Worm (Caenorhabditis elegans) whole organism, early embryonic: ENCODE measurements around the gene hacl-1.
A peak's percentile ranks its signal among the peaks of the same experiment; 100 is the strongest.

ENCODE experiments used
- aly-1 ChIP-seq: sonication (generic microtip); optimal IDR thresholded peaks from 2 replicates; lab custom pipeline; 2016; ENCODE audit warnings: missing genetic modification characterization, missing compliant biosample characterization
- ama-1 ChIP-seq: fragments of 150-350 bp; optimal IDR thresholded peaks from 2 replicates; lab custom pipeline; 2014
- ceh-13 ChIP-seq: fragments of 200-800 bp; sonication (Bioruptor generic); optimal IDR thresholded peaks from 2 replicates; lab custom pipeline; 2018; ENCODE audit warnings: mild to moderate bottlenecking, missing genetic modification characterization, missing compliant biosample characterization
- ceh-36 ChIP-seq: sonication (generic microtip); optimal IDR thresholded peaks from 2 replicates; lab custom pipeline; 2016; ENCODE audit warnings: missing genetic modification characterization, inconsistent platforms, missing compliant biosample characterization
- ets-7 ChIP-seq: sonication (generic microtip); optimal IDR thresholded peaks from 2 replicates; lab custom pipeline; 2016; ENCODE audit warnings: missing genotype, missing genetic modification characterization, missing compliant biosample characterization
- hmbx-1 ChIP-seq: sonication (generic microtip); optimal IDR thresholded peaks from 2 replicates; lab custom pipeline; 2016; ENCODE audit warnings: mild to moderate bottlenecking, missing genetic modification characterization, missing compliant biosample characterization
- hmg-4 ChIP-seq: fragments of 200-800 bp; sonication (Bioruptor generic); optimal IDR thresholded peaks from 2 replicates; lab custom pipeline; 2018; ENCODE audit warnings: mild to moderate bottlenecking, missing genetic modification characterization, missing compliant biosample characterization
- hnd-1 ChIP-seq: sonication (generic microtip); optimal IDR thresholded peaks from 2 replicates; lab custom pipeline; 2016; ENCODE audit warnings: missing genetic modification characterization, missing compliant biosample characterization
- pes-1 ChIP-seq: fragments of 200-800 bp; sonication (Bioruptor generic); IDR thresholded peaks from 2 replicates; pipeline ENCODE4 v1.3.6; 2022; ENCODE audit warnings: missing genetic modification reagents, missing genetic modification characterization, missing compliant biosample characterization
- scrt-1 ChIP-seq: fragments of 200-800 bp; sonication (Bioruptor generic); IDR thresholded peaks from 2 replicates; pipeline ENCODE4 v1.3.6; 2022; ENCODE audit warnings: missing genetic modification characterization, missing compliant biosample characterization
- sea-1 ChIP-seq: fragments of 200-800 bp; sonication (Bioruptor generic); conservative IDR thresholded peaks from 2 replicates; pipeline ENCODE4 v1.3.6; 2022; ENCODE audit warnings: missing genetic modification characterization, missing compliant biosample characterization
- tbx-11 ChIP-seq: fragments of 200-800 bp; sonication (Bioruptor generic); IDR thresholded peaks from 2 replicates; pipeline ENCODE4 v1.3.6; 2022; ENCODE audit warnings: missing genetic modification characterization, missing compliant biosample characterization
- tra-4 ChIP-seq: sonication (generic microtip); optimal IDR thresholded peaks from 2 replicates; lab custom pipeline; 2017; ENCODE audit warnings: missing genetic modification characterization, missing compliant biosample characterization

ce11 chrII:11537606-11538016 is 44.8 kb upstream of the hacl-1 start:
- TF ChIP-seq tra-4, result no peak
- peak; percentile 32 for TF ChIP-seq ceh-36
- TF ChIP-seq sea-1 (GFP tag; lab: Robert Waterston, UW), result peak; percentile 46; the same call in 1 of the 2 replicates
- peak; percentile 98 for TF ChIP-seq ama-1
- TF ChIP-seq ets-7 (tag; lab: Kevin White, UChicago), result no peak
- no peak for TF ChIP-seq tbx-11 (GFP tag; lab: Robert Waterston, UW)
- peak; percentile 69 for TF ChIP-seq hmg-4
- no peak for TF ChIP-seq hnd-1
- TF ChIP-seq pes-1 (GFP tag; lab: Robert Waterston, UW), result peak; percentile 71
- TF ChIP-seq aly-1, result no peak
- TF ChIP-seq hmbx-1 (tag; lab: Kevin White, UChicago), result peak; percentile 66
- TF ChIP-seq scrt-1 (GFP tag; lab: Robert Waterston, UW), result no peak
- TF ChIP-seq ceh-13 (GFP tag; lab: Kevin White, UChicago), result no peak
